Worm (Caenorhabditis elegans): ENCODE results near the gene C05E11.7.

DNA sequence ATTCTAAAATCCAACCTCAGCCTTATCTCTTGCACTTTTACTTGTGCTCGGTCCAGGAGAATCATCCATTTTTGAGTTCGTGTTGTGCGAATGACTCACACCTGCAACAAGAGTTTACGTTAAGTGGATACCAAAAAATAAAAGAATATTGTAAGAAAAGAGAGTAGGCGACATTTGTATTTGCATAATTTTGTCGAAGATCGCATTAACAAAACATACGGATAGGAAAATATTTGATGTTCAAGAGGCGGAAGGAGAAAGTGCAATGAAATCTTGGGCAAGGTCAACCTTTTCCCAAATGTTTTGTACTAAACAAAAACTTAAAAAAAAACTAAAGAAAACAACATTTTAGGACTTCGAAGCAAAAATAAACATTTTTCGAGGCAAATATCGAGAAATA is 20.3 kb upstream of the C05E11.7 start, which contains the start of gene spat-3:
- TF ChIP-seq him-1 (tag; optimal IDR thresholded peaks at IDR 0.05) (no peak), dao-5 (tag; optimal IDR thresholded peaks at IDR 0.05) (no peak), W03F9.2 (tag; optimal IDR thresholded peaks at IDR 0.05) (no peak)

Data from whole organism, L4/young adult.